Worm (Caenorhabditis elegans): Measurements from ENCODE around the gene mob-4.
A peak's percentile ranks its signal among the peaks of the same experiment; 100 is the strongest.

Gene mob-4

DNA sequence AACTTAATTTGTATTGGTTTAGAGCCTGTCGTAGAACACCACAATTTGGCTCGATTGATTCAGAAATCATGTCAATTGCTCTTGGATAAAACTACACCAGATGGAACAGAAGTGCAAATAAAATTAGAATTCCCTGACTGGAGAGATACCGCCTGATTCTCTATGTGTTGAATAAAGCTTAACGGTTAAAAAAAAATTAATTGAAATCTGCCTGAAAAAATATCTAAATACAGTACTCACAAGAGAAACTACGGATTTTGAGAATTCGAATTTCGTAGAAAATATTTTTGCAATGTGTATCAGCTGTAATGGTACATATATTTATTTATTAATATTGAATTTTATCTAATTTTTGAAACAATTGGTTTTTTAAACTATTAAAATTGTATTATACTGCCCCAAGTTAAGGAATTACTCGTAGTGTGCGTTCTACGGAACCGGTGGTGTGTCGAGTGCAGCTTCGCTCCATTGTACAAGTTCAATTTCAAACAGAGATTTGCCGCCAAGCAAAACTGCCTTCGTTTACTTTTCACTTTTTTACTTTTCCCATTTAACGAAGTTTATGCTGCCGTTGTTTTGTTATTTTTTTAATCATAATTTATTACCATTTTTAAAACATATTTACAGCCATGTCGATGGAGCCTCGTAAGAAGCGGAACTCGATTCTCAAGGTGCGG is 25.2 kb downstream of the mob-4 start, which contains the start of gene knl-1 (continued):
- TF ChIP-seq lin-39 (tag; optimal IDR thresholded peaks at IDR 0.05): no peak
- TF ChIP-seq pqm-1 (tag; optimal IDR thresholded peaks at IDR 0.05): no peak
- TF ChIP-seq lin-29 (GFP tag; IDR thresholded peaks at IDR 0.05): no peak
- no peak for TF ChIP-seq snpc-1.2 (GFP tag; IDR thresholded peaks at IDR 0.05)
- no peak for TF ChIP-seq gei-8 (GFP tag; optimal IDR thresholded peaks at IDR 0.05)
- no peak for TF ChIP-seq php-3 (GFP tag; IDR thresholded peaks at IDR 0.05)
- TF ChIP-seq mdl-1 (tag; optimal IDR thresholded peaks at IDR 0.05): no peak
- peak; percentile 48; the same call in 1 of the 2 replicates for TF ChIP-seq Y48G9A.11 (GFP tag; IDR thresholded peaks at IDR 0.05)
- no peak for TF ChIP-seq daf-8 (GFP tag; IDR thresholded peaks at IDR 0.05)
- no peak for TF ChIP-seq ama-1 (optimal IDR thresholded peaks at IDR 0.05)
- no peak for TF ChIP-seq ctbp-1 (GFP tag; IDR thresholded peaks at IDR 0.05)
- TF ChIP-seq nhr-76 (tag; optimal IDR thresholded peaks at IDR 0.05): no peak
- TF ChIP-seq aha-1 (tag): peak; percentile 84
- TF ChIP-seq zip-11 (GFP tag; IDR thresholded peaks at IDR 0.05): no peak
- peak; percentile 19 for TF ChIP-seq nhr-25 (tag; optimal IDR thresholded peaks at IDR 0.05; ENCODE audit: borderline replicate concordance, insufficient read depth)
- no peak for TF ChIP-seq ztf-11 (tag; optimal IDR thresholded peaks at IDR 0.05)
- TF ChIP-seq ZK337.2 (GFP tag; IDR thresholded peaks at IDR 0.05): no peak
- no peak for TF ChIP-seq set-16 (GFP tag; IDR thresholded peaks at IDR 0.05)

DNA sequence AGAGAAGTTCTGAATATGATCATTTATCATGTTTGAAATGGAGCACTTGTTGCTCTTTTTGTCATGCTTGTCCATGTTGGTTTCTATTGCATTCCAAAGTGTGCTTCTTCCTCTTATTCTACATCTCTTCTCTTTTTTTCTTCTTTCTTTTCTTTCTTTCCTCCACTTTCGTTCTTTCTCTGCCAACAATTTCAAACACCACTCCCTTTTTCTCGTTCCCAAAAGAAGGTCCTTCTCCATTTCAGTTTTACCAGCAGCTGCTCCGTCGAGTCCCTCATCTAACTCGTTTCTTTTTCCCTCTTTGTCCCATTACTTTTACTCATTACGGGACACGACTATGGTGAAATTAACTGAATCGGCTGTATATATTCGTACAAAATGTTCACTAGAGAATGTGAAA is 30.0 kb downstream of the mob-4 start, which contains the start of gene F09G8.5:
Gene F09G8.5, plus strand, starts transcription at position 38 of the 400 bp plus-strand sequence.
- TF ChIP-seq jun-1 (tag; optimal IDR thresholded peaks at IDR 0.05): no peak
- no peak for TF ChIP-seq nhr-41 (GFP tag; IDR thresholded peaks at IDR 0.05)
- TF ChIP-seq R02D3.7 (tag; optimal IDR thresholded peaks at IDR 0.05): no peak
- TF ChIP-seq nhr-25 (tag; optimal IDR thresholded peaks at IDR 0.05; ENCODE audit: borderline replicate concordance, insufficient read depth): no peak
- TF ChIP-seq lin-15B (tag; optimal IDR thresholded peaks at IDR 0.05): no peak

DNA sequence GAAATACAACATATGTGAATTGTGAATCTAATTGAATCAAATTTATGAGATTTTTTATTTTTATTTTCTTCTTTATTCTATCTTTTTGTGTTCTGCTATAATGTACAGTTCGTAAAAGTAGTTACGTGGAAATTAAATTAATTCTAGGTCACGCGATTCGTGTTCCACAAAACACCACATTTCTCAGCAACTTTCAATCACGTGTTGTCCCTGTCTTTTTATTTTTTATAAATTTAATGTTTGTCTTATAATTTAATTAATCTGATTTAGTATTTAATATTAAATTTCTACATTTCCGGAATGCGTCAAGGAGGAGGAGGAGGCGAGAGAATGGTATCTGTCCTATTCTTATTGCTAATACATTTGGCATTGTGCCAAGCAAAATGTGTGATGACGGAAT is 33.1 kb downstream of the mob-4 start, which contains the start of gene ncr-2:
Gene ncr-2, plus strand, starts transcription at position 301 of the 400 bp plus-strand sequence.
- TF ChIP-seq attf-4 (tag; optimal IDR thresholded peaks at IDR 0.05) (no peak), F26F4.8 (GFP tag; conservative IDR thresholded peaks at IDR 0.05) (no peak)

DNA sequence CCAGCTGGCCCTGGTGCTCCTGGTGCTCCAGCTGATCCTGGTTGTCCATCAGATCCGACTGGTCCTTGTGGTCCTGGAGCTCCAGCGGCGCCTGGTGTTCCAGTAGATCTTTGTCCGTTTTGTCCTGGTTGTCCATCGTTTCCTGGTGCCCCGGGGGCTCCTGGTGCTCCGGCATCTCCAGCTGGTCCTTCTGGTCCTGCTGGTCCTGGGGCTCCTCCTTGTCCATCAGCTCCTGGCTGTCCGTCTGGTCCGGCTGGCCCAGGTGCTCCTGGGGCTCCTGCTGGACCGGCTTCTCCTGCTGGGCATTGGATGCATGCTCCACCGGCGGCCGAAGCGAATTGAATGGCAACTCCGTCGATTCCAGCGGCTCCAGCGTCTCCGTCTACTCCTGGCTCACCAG is 37.7 kb downstream of the mob-4 start:
- no peak for TF ChIP-seq attf-4 (tag; optimal IDR thresholded peaks at IDR 0.05)
- TF ChIP-seq sdz-12 (GFP tag; optimal IDR thresholded peaks at IDR 0.05): peak; percentile 51
- no peak for TF ChIP-seq zfp-3 (GFP tag; conservative IDR thresholded peaks at IDR 0.05)
- TF ChIP-seq ceh-62 (tag; optimal IDR thresholded peaks at IDR 0.05): no peak
- TF ChIP-seq madf-9 (GFP tag; conservative IDR thresholded peaks at IDR 0.05): no peak
- TF ChIP-seq lin-13 (GFP tag; optimal IDR thresholded peaks at IDR 0.05): no peak
- no peak for TF ChIP-seq madf-5 (GFP tag; IDR thresholded peaks at IDR 0.05)
- no peak for TF ChIP-seq lir-3 (tag; optimal IDR thresholded peaks at IDR 0.05)
- TF ChIP-seq ceh-20 (GFP tag; IDR thresholded peaks at IDR 0.05): no peak
- TF ChIP-seq daf-19 (GFP tag; conservative IDR thresholded peaks at IDR 0.05): no peak
- no peak for TF ChIP-seq F44E2.7 (GFP tag; IDR thresholded peaks at IDR 0.05)
- TF ChIP-seq fos-1 (tag; optimal IDR thresholded peaks at IDR 0.05): no peak
- no peak for TF ChIP-seq lin-39 (tag; optimal IDR thresholded peaks at IDR 0.05)
- no peak for TF ChIP-seq Y105C5A.15 (GFP tag; IDR thresholded peaks at IDR 0.05)
- TF ChIP-seq egl-43 (GFP tag; IDR thresholded peaks at IDR 0.05): 0 out of 2 replicates have a peak, but pooled peaks have one; percentile 17
- peak; percentile 10 for TF ChIP-seq mes-2 (tag; optimal IDR thresholded peaks at IDR 0.05; ENCODE audit: poor library complexity, severe bottlenecking)
- no peak for TF ChIP-seq T26A8.4 (GFP tag; IDR thresholded peaks at IDR 0.05)
- TF ChIP-seq tra-1 (GFP tag; IDR thresholded peaks at IDR 0.05): no peak
- no peak for TF ChIP-seq arid-1 (GFP tag; conservative IDR thresholded peaks at IDR 0.05)
- TF ChIP-seq nhr-237 (tag; optimal IDR thresholded peaks at IDR 0.05): no peak
- TF ChIP-seq ztf-7 (tag; optimal IDR thresholded peaks at IDR 0.05): no peak
- TF ChIP-seq set-16 (GFP tag; IDR thresholded peaks at IDR 0.05): peak; percentile 98
- no peak for TF ChIP-seq D1046.2 (GFP tag; IDR thresholded peaks at IDR 0.05)
- TF ChIP-seq dmd-6 (GFP tag; IDR thresholded peaks at IDR 0.05): no peak
- no peak; the same call in 1 of the 2 replicates for TF ChIP-seq pha-4 (GFP tag; IDR thresholded peaks at IDR 0.05)
- no peak for TF ChIP-seq pha-4 (tag; optimal IDR thresholded peaks at IDR 0.05)
